Fruit fly (Drosophila melanogaster): ENCODE data around the gene btd.
A peak's percentile ranks its signal among the peaks of the same experiment; 100 is the strongest.

Gene btd

DNA sequence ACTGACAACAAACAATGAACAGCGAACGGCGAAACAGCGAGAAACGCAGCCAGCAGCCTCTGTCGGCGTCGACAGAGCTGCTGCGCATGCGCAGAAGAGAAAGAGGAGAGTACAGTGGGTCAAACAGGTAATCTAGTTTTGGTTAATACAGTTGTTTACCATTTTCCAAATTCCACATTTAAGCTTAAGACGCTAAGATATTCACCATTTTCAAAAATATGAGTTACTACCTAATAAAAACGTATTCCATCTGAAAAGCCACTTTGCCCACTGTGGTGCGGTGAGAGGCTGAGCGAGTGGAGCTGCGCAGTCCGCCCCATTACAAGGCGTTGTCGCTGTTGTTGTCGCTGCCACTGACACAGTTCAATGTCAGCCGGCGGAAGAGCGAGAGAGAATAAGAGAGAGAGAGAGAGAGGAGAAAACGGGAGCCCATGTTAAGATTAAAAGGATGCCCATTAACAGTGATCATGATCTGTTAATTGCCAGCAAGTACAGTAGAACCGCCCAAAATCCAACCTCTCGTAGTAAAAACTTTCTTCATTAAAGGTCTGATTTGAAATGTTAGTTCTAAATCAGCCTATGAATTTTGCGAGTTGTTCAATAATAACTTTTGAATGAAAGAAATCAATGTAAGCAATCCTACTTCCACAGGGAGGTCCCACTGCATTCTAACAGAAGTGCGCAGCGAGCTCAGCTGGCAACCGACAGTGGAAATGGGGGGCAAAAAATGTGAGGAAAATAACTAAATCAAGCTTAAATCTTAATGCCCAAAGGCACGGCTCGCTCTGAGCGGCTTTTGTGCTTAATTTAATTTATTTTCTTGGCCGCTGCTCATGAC lies 43.0 kb upstream of the btd start (continued):
- peak; percentile 89 for TF ChIP-seq CG17568 (GFP tag; optimal IDR thresholded peaks at IDR 0.05)
- TF ChIP-seq CG4282 (GFP tag; optimal IDR thresholded peaks at IDR 0.05) = peak; percentile 93
- peak; percentile 93 for TF ChIP-seq lab (GFP tag; optimal IDR thresholded peaks at IDR 0.05)
- TF ChIP-seq CG1024 (GFP tag; IDR thresholded peaks at IDR 0.05) = peak; percentile 89
- TF ChIP-seq CG8924 (tag; optimal IDR thresholded peaks at IDR 0.05) = peak; percentile 96
- TF ChIP-seq CG2116 (GFP tag; optimal IDR thresholded peaks at IDR 0.05) = peak; percentile 76
- TF ChIP-seq Fer2 (tag; optimal IDR thresholded peaks at IDR 0.05) = peak; percentile 24
- peak; percentile 82 for TF ChIP-seq CG1792 (GFP tag; optimal IDR thresholded peaks at IDR 0.05)
- peak; percentile 95 for TF ChIP-seq CG16863 (GFP tag; optimal IDR thresholded peaks at IDR 0.05)
- TF ChIP-seq ftz-f1 (GFP tag; optimal IDR thresholded peaks at IDR 0.05) = peak; percentile 66
- peak; percentile 97 for TF ChIP-seq ara (GFP tag; IDR thresholded peaks at IDR 0.05)
- peak; percentile 93 for TF ChIP-seq CG14014 (GFP tag; IDR thresholded peaks at IDR 0.05)
- TF ChIP-seq CG6854 (GFP tag; optimal IDR thresholded peaks at IDR 0.05) = peak; percentile 72
- TF ChIP-seq nerfin-2 (GFP tag; IDR thresholded peaks at IDR 0.05; ENCODE audit: partially characterized antibody) = no peak
- TF ChIP-seq kah (GFP tag; optimal IDR thresholded peaks at IDR 0.05) = peak; percentile 86
- TF ChIP-seq CG12236 (GFP tag; optimal IDR thresholded peaks at IDR 0.05) = peak; percentile 90
- peak; percentile 8 for TF ChIP-seq pros (GFP tag; optimal IDR thresholded peaks at IDR 0.05)
- TF ChIP-seq sna (GFP tag; IDR thresholded peaks at IDR 0.05; ENCODE audit: partially characterized antibody) = no peak
- peak; percentile 55 for TF ChIP-seq CG30020 (tag; optimal IDR thresholded peaks at IDR 0.05)
- TF ChIP-seq BtbVII (GFP tag; optimal IDR thresholded peaks at IDR 0.05) = peak; percentile 85
- TF ChIP-seq CG8281 (tag; optimal IDR thresholded peaks at IDR 0.05) = peak; percentile 79
- peak; percentile 97 for TF ChIP-seq otp (GFP tag; IDR thresholded peaks at IDR 0.05)
- TF ChIP-seq Elba2 (GFP tag; optimal IDR thresholded peaks at IDR 0.05) = peak; percentile 59
- TF ChIP-seq ssp (GFP tag; IDR thresholded peaks at IDR 0.05) = peak; percentile 81
- peak; percentile 93 for TF ChIP-seq seq (GFP tag; IDR thresholded peaks at IDR 0.05)
- TF ChIP-seq CG8388 (GFP tag; optimal IDR thresholded peaks at IDR 0.05) = peak; percentile 96
- peak; percentile 91 for TF ChIP-seq CG10959 (GFP tag; IDR thresholded peaks at IDR 0.05)
- peak; percentile 43 for TF ChIP-seq gro (GFP tag; optimal IDR thresholded peaks at IDR 0.05)
- TF ChIP-seq CG6175 (GFP tag; IDR thresholded peaks at IDR 0.05) = peak; percentile 57; the same call in 1 of the 3 replicates
- peak; percentile 84 for TF ChIP-seq gcm2 (GFP tag; optimal IDR thresholded peaks at IDR 0.05)
- TF ChIP-seq CG9437 (GFP tag; optimal IDR thresholded peaks at IDR 0.05) = peak; percentile 78
- TF ChIP-seq ab (GFP tag; optimal IDR thresholded peaks at IDR 0.05) = peak; percentile 73
- peak; percentile 82 for TF ChIP-seq CG17802 (tag; optimal IDR thresholded peaks at IDR 0.05)
- TF ChIP-seq gsb (GFP tag; IDR thresholded peaks at IDR 0.05) = peak; percentile 86
- peak; percentile 94 for TF ChIP-seq CG6254 (GFP tag; optimal IDR thresholded peaks at IDR 0.05)
- peak; percentile 92 for TF ChIP-seq CG16815 (GFP tag; optimal IDR thresholded peaks at IDR 0.05)
- TF ChIP-seq ttk (GFP tag; IDR thresholded peaks at IDR 0.05) = peak; percentile 95
- peak in 1 of 2 experiments; percentile 93 for TF ChIP-seq eve (GFP tag; optimal IDR thresholded peaks at IDR 0.05)
- TF ChIP-seq salm (tag; optimal IDR thresholded peaks at IDR 0.05) = peak; percentile 93
- peak; percentile 98 for TF ChIP-seq Drgx (GFP tag; IDR thresholded peaks at IDR 0.05)
- TF ChIP-seq run (tag; optimal IDR thresholded peaks at IDR 0.05) = peak; percentile 91
- TF ChIP-seq Tbp (GFP tag; optimal IDR thresholded peaks at IDR 0.05) = no peak
- peak; percentile 100 for TF ChIP-seq sens (GFP tag)
- peak; percentile 43 for TF ChIP-seq CG3995 (GFP tag; optimal IDR thresholded peaks at IDR 0.05)
- peak; percentile 92 for TF ChIP-seq CG3407 (GFP tag; optimal IDR thresholded peaks at IDR 0.05)
- TF ChIP-seq CG14965 (GFP tag; optimal IDR thresholded peaks at IDR 0.05; ENCODE audit: borderline replicate concordance) = peak; percentile 69
- peak; percentile 94 for TF ChIP-seq CG32772 (GFP tag; IDR thresholded peaks at IDR 0.05)
- TF ChIP-seq CG8290 (GFP tag; optimal IDR thresholded peaks at IDR 0.05) = peak; percentile 86
- TF ChIP-seq CG8290 (tag; optimal IDR thresholded peaks at IDR 0.05) = peak; percentile 71 to 96
- TF ChIP-seq CG10462 (GFP tag; optimal IDR thresholded peaks at IDR 0.05) = peak; percentile 91
